Fruit fly (Drosophila melanogaster): ENCODE measurements around the gene Grx1.

DNA sequence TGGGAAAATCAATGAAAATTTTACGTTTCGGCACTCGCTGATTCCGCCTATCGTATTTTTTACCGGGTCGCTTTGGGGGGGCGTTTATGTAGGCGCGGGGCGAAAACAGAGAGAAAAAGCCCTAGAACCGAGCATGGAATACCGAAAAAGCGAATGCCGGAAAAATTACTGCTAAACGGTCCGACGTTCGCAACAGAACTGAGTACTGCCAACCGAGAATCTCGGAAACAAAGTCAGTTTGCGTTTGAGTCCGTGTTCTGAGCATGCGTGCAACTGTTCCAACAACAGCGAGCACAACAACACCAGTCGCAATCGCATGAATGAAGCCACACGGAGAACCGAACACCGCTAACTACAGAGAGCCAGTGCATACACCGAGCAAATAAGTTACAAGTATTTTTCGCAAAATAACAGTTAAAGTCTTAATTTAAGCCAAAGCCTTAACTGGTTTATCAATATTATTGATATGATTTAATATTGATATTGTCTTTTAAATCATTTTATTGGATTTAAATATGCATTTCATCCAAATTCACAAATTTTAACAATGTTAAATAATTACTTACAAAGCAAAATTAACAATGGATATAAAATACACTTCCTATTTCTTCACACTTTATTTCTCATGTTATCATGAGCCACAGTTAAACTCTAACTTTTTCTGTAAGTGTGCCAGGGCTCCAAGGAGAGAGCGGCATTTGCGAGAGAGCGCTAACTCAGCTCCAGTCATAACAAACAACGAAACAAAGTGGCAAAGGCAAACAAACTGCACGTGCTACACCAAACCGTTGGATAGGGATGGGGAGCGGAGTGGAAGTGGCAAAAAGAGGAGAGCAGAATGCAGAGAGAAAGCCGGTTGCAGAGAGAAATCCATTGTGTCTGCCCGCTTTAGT, 21.5 kb downstream of the Grx1 start, which contains the start of gene CG3961:
- TF ChIP-seq CG8478 (optimal IDR thresholded peaks at IDR 0.05) = no peak
- no peak for TF ChIP-seq CTCF (optimal IDR thresholded peaks at IDR 0.05)
